Worm (Caenorhabditis elegans): ENCODE results near the gene ufl-1.

ce11 chrIV:7043430-7043829 is 6.8 kb upstream of the ufl-1 start:
- TF ChIP-seq R02D3.7 (tag; optimal IDR thresholded peaks at IDR 0.05), result no peak
- TF ChIP-seq dmd-9 (GFP tag; IDR thresholded peaks at IDR 0.05), result no peak
- no peak for TF ChIP-seq lin-29 (GFP tag; IDR thresholded peaks at IDR 0.05)
- no peak for TF ChIP-seq unc-62 (GFP tag; optimal IDR thresholded peaks at IDR 0.05 in 1 of 2)
- TF ChIP-seq unc-62 (tag; optimal IDR thresholded peaks at IDR 0.05), result no peak
- no peak for TF ChIP-seq nhr-237 (tag; optimal IDR thresholded peaks at IDR 0.05)
- TF ChIP-seq daf-8 (GFP tag; IDR thresholded peaks at IDR 0.05), result no peak
- no peak for TF ChIP-seq ama-1 (optimal IDR thresholded peaks at IDR 0.05)
- TF ChIP-seq ceh-44 (GFP tag; IDR thresholded peaks at IDR 0.05), result no peak
- TF ChIP-seq nhr-28 (tag; optimal IDR thresholded peaks at IDR 0.05), result no peak
- no peak for TF ChIP-seq lin-39 (tag; optimal IDR thresholded peaks at IDR 0.05)
- TF ChIP-seq ztf-7 (tag; optimal IDR thresholded peaks at IDR 0.05), result no peak
- no peak for TF ChIP-seq nhr-76 (tag; optimal IDR thresholded peaks at IDR 0.05)
- TF ChIP-seq vab-7 (GFP tag; IDR thresholded peaks at IDR 0.05), result no peak
- TF ChIP-seq pqm-1 (tag; optimal IDR thresholded peaks at IDR 0.05), result no peak
